Worm (Caenorhabditis elegans) whole organism, L4 larva: ENCODE results near the gene C12D8.21.
A peak's percentile ranks its signal among the peaks of the same experiment; 100 is the strongest.

Experiments used
- F44E2.7 ChIP-seq: fragments of 200-800 bp; sonication (Bioruptor generic); IDR thresholded peaks from 2 replicates; pipeline ENCODE4 v2.1.2; 2022; ENCODE audit warnings: missing genetic modification characterization, missing compliant biosample characterization
- R02D3.7 ChIP-seq: fragments of 150-350 bp; sonication (generic microtip); optimal IDR thresholded peaks from 3 replicates; lab custom pipeline; 2014; ENCODE audit warnings: missing biosample characterization, missing genetic modification characterization
- T26A8.4 ChIP-seq: fragments of 200-800 bp; sonication (Bioruptor generic); IDR thresholded peaks from 2 replicates; pipeline ENCODE4 v1.3.6; 2022; ENCODE audit warnings: missing genetic modification characterization, missing compliant biosample characterization
- Y75B8A.6 ChIP-seq: fragments of 200-800 bp; sonication (Bioruptor generic); IDR thresholded peaks from 2 replicates; pipeline ENCODE4 v1.3.6; 2022; ENCODE audit warnings: missing genetic modification reagents, missing genetic modification characterization, missing compliant biosample characterization
- ZK546.5 ChIP-seq, 2 experiments: sonication (generic microtip); optimal IDR thresholded peaks; 2 replicates each; lab custom pipeline; 2017; ENCODE audit warnings: missing biosample characterization in 2 of 2, missing genetic modification characterization in 2 of 2
- arid-1 ChIP-seq: fragments of 200-800 bp; sonication (Bioruptor generic); conservative IDR thresholded peaks from 2 replicates; pipeline ENCODE4 v1.3.6; 2022; ENCODE audit warnings: missing genetic modification reagents, missing genetic modification characterization, missing compliant biosample characterization
- attf-4 ChIP-seq: sonication (generic microtip); optimal IDR thresholded peaks from 3 replicates; lab custom pipeline; 2017; ENCODE audit warnings: missing biosample characterization, missing genetic modification characterization
- ceh-28 ChIP-seq: fragments of 150-350 bp; optimal IDR thresholded peaks from 2 replicates; lab custom pipeline; 2014; ENCODE audit warnings: missing biosample characterization, missing genetic modification reagents, missing genetic modification characterization
- ceh-82 ChIP-seq: sonication (generic microtip); optimal IDR thresholded peaks from 2 replicates; lab custom pipeline; 2017; ENCODE audit warnings: missing biosample characterization, missing genetic modification characterization
- ces-1 ChIP-seq: fragments of 150-350 bp; sonication (generic microtip); optimal IDR thresholded peaks from 4 replicates; lab custom pipeline; 2014; ENCODE audit warnings: missing biosample characterization, missing genetic modification reagents, missing genetic modification characterization
- ctbp-1 ChIP-seq: fragments of 200-800 bp; sonication (Bioruptor generic); IDR thresholded peaks from 2 replicates; pipeline ENCODE4 v1.3.6; 2022; ENCODE audit warnings: missing genetic modification reagents, missing genetic modification characterization, missing compliant biosample characterization
- daf-12 ChIP-seq: fragments of 150-350 bp; optimal IDR thresholded peaks from 2 replicates; lab custom pipeline; 2014; ENCODE audit warnings: missing biosample characterization, missing genetic modification reagents, missing genetic modification characterization
- dmd-8 ChIP-seq: fragments of 200-800 bp; sonication (Bioruptor generic); IDR thresholded peaks from 2 replicates; pipeline ENCODE4 v1.3.6; 2022; ENCODE audit warnings: missing genetic modification characterization, missing compliant biosample characterization
- duxl-1 ChIP-seq: sonication (generic microtip); optimal IDR thresholded peaks from 2 replicates; lab custom pipeline; 2016; ENCODE audit warnings: mild to moderate bottlenecking, missing genetic modification characterization, moderate library complexity, missing compliant biosample characterization; ENCODE audit not compliant: poor library complexity
- dve-1 ChIP-seq: sonication (generic microtip); optimal IDR thresholded peaks from 2 replicates; lab custom pipeline; 2017; ENCODE audit warnings: antibody characterized with exemption, mild to moderate bottlenecking, missing genetic modification characterization, missing compliant biosample characterization; ENCODE audit not compliant: insufficient read depth
- hlh-30 ChIP-seq: sonication (generic microtip); optimal IDR thresholded peaks from 2 replicates; lab custom pipeline; 2017; ENCODE audit warnings: antibody characterized with exemption, mild to moderate bottlenecking, missing genetic modification characterization, missing compliant biosample characterization; ENCODE audit not compliant: insufficient read depth
- hmg-1.1 ChIP-seq: fragments of 200-800 bp; sonication (Bioruptor generic); IDR thresholded peaks from 2 replicates; pipeline ENCODE4 v1.3.6; 2022; ENCODE audit warnings: missing genetic modification reagents, missing genetic modification characterization, missing compliant biosample characterization
- lin-13 ChIP-seq: fragments of 150-350 bp; optimal IDR thresholded peaks from 2 replicates; lab custom pipeline; 2014; ENCODE audit warnings: missing biosample characterization, missing genetic modification reagents, missing genetic modification characterization
- lin-15B ChIP-seq: fragments of 150-350 bp; sonication (generic microtip); optimal IDR thresholded peaks from 3 replicates; lab custom pipeline; 2014; ENCODE audit warnings: missing biosample characterization, missing genetic modification characterization
- lin-39 ChIP-seq: fragments of 150-350 bp; optimal IDR thresholded peaks from 2 replicates; lab custom pipeline; 2014; ENCODE audit warnings: missing biosample characterization, missing genetic modification reagents, missing genetic modification characterization
- madf-5 ChIP-seq, 2 experiments: fragments of 200-800 bp; sonication (Bioruptor generic); IDR thresholded peaks; 2 replicates each; pipeline ENCODE4 v1.3.6; 2022; ENCODE audit warnings: missing compliant biosample characterization in 2 of 2, missing genetic modification characterization in 2 of 2
- mep-1 ChIP-seq: fragments of 150-350 bp; sonication (generic microtip); optimal IDR thresholded peaks from 3 replicates; lab custom pipeline; 2014; ENCODE audit warnings: missing biosample characterization, missing genetic modification characterization
- nhr-10 ChIP-seq: fragments of 150-350 bp; optimal IDR thresholded peaks from 2 replicates; lab custom pipeline; 2014; ENCODE audit warnings: missing biosample characterization, missing genetic modification characterization
- nhr-11 ChIP-seq: fragments of 150-350 bp; optimal IDR thresholded peaks from 2 replicates; lab custom pipeline; 2014; ENCODE audit warnings: missing biosample characterization, missing genetic modification characterization
- nhr-111 ChIP-seq: fragments of 200-800 bp; sonication (Bioruptor generic); optimal IDR thresholded peaks from 2 replicates; lab custom pipeline; 2018; ENCODE audit warnings: mild to moderate bottlenecking, missing genetic modification characterization, missing compliant biosample characterization
- nhr-237 ChIP-seq: sonication (generic microtip); optimal IDR thresholded peaks from 2 replicates; lab custom pipeline; 2017; ENCODE audit warnings: missing biosample characterization, missing genetic modification characterization
- nhr-41 ChIP-seq: fragments of 200-800 bp; sonication (Bioruptor generic); IDR thresholded peaks from 2 replicates; pipeline ENCODE4 v1.3.6; 2022; ENCODE audit warnings: missing genetic modification reagents, missing genetic modification characterization, missing compliant biosample characterization
- nhr-6 ChIP-seq: fragments of 150-350 bp; optimal IDR thresholded peaks from 2 replicates; lab custom pipeline; 2014; ENCODE audit warnings: missing biosample characterization, missing genetic modification characterization
- pqm-1 ChIP-seq: sonication (generic microtip); optimal IDR thresholded peaks from 2 replicates; lab custom pipeline; 2017; ENCODE audit warnings: missing biosample characterization, missing genetic modification characterization
- saeg-2 ChIP-seq: fragments of 200-800 bp; sonication (Bioruptor generic); IDR thresholded peaks from 2 replicates; pipeline ENCODE4 v1.3.6; 2022; ENCODE audit warnings: missing genetic modification reagents, missing genetic modification characterization, missing compliant biosample characterization
- skn-1 ChIP-seq: fragments of 150-350 bp; optimal IDR thresholded peaks from 2 replicates; lab custom pipeline; 2014; ENCODE audit warnings: missing biosample characterization, missing genetic modification characterization
- snpc-1.2 ChIP-seq: fragments of 200-800 bp; sonication (Bioruptor generic); IDR thresholded peaks from 2 replicates; pipeline ENCODE4 v1.3.6; 2022; ENCODE audit warnings: missing genetic modification reagents, missing genetic modification characterization, missing compliant biosample characterization
- vab-7 ChIP-seq: fragments of 200-800 bp; sonication (Bioruptor generic); IDR thresholded peaks from 2 replicates; pipeline ENCODE4 v1.3.6; 2022; ENCODE audit warnings: missing genetic modification reagents, missing genetic modification characterization, missing compliant biosample characterization
- ztf-11 ChIP-seq: fragments of 150-350 bp; optimal IDR thresholded peaks from 2 replicates; lab custom pipeline; 2014; ENCODE audit warnings: missing biosample characterization, missing genetic modification characterization

Gene C12D8.21

DNA sequence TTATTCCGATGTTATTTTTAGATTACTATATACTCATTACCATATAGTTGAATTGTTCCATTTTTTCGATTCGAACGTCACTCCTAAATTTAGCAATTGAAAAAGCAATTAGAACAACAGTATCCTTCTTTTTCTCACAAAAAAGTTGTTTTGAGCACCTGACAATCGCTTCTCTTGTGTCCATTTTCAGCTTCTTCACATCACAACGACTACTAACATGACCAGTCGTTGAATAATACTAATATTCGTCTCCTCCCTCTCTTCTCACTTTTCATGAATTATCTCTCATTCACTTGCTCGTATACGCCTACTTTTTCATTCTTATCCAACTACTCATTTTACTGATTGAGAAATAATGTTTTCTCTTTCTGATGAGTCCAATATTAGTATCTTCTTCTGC is 24.3 kb downstream of the C12D8.21 start, which contains the start of gene ZK856.14:
ZK856.14 (plus strand) TSS at position 301 of the 400 bp plus-strand sequence.
- no peak for TF ChIP-seq lin-13
- no peak for TF ChIP-seq skn-1 (tag; lab: Kevin White, UChicago)
- TF ChIP-seq nhr-11 (tag; lab: Kevin White, UChicago), result no peak
- TF ChIP-seq nhr-237 (tag; lab: Kevin White, UChicago), result no peak
- TF ChIP-seq nhr-111 (GFP tag; lab: Kevin White, UChicago), result no peak
- no peak for TF ChIP-seq nhr-6 (tag; lab: Kevin White, UChicago)
- TF ChIP-seq mep-1 (tag; lab: Kevin White, UChicago), result no peak
- no peak for TF ChIP-seq dmd-8 (GFP tag; lab: Robert Waterston, UW)
- no peak for TF ChIP-seq nhr-10 (tag; lab: Kevin White, UChicago)
- TF ChIP-seq madf-5 (GFP tag; IDR thresholded peaks at IDR 0.05; lab: Robert Waterston, UW), result no peak
- TF ChIP-seq daf-12 (tag; lab: Kevin White, UChicago), result no peak
- no peak for TF ChIP-seq lin-39
- no peak for TF ChIP-seq R02D3.7 (tag; lab: Kevin White, UChicago)
- TF ChIP-seq duxl-1 (tag; lab: Kevin White, UChicago), result no peak
- no peak for TF ChIP-seq ctbp-1 (GFP tag; lab: Robert Waterston, UW)
- no peak for TF ChIP-seq saeg-2 (GFP tag; lab: Robert Waterston, UW)
- TF ChIP-seq dve-1 (tag; lab: Kevin White, UChicago), result no peak
- no peak for TF ChIP-seq vab-7 (GFP tag; lab: Robert Waterston, UW)

- no peak for TF ChIP-seq F44E2.7 (GFP tag; lab: Robert Waterston, UW)
Measured at ce11 chrV:10212627-10213026, 28.4 kb downstream of the C12D8.21 start, which contains the start of gene hpo-40. TSS of gene hpo-40 (plus strand) at chrV:10212927.

DNA sequence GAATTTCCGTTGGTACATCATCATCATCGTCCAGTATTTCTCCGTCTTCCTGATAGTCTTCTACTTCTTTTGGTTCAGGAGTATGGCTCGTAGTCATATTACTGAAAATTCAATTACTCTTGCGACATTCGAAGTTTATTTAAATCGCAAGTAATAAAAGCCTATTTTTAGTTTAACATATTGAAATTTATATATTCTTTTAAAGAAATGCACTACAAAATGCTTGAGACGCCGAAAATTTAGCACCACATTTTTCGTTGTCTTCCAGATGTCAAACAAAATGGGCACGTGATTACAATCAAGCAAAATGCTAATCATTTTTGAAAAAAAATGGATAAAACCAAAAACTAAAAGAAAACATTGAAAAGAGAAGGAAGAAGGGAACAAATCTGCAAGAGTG is 29.0 kb downstream of the C12D8.21 start, which contains the start of gene zhit-3:
zhit-3 (minus strand) TSS at position 101 of the 400 bp plus-strand sequence.
- TF ChIP-seq skn-1 (tag; lab: Kevin White, UChicago), result no peak
- TF ChIP-seq nhr-111 (GFP tag; lab: Kevin White, UChicago), result no peak
- no peak for TF ChIP-seq daf-12 (tag; lab: Kevin White, UChicago)
- TF ChIP-seq nhr-41 (GFP tag; lab: Robert Waterston, UW), result no peak
- TF ChIP-seq T26A8.4 (GFP tag; lab: Robert Waterston, UW), result no peak

DNA sequence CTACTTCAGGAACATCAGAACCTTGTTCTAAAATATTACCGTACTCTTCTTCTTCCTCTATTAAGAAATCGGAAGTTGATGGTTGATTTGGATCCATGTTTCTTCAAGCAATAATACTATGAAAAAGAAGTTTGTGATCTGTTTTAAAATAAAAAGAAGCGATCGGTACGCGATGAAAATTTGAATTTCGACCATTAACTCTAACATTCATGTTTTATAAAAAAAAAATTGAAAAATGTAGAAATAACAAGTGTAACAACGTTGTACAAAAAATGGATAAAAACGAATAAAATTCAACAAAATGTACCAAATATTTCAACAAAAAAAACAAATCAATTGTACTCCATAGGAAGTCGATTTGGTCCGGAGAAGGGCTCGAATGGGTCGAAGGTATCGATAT is 30.7 kb downstream of the C12D8.21 start, which contains the start of gene tftc-3:
tftc-3 (minus strand) TSS at position 101 of the 400 bp plus-strand sequence.
- TF ChIP-seq madf-5 (GFP tag; IDR thresholded peaks at IDR 0.05; lab: Robert Waterston, UW), result no peak
- TF ChIP-seq snpc-1.2 (GFP tag; lab: Robert Waterston, UW), result no peak
- no peak for TF ChIP-seq hmg-1.1 (GFP tag; lab: Robert Waterston, UW)
- peak; percentile 35 for TF ChIP-seq duxl-1 (tag; lab: Kevin White, UChicago)
- no peak for TF ChIP-seq dmd-8 (GFP tag; lab: Robert Waterston, UW)
- TF ChIP-seq, all 104 proteins: peak for 1

DNA sequence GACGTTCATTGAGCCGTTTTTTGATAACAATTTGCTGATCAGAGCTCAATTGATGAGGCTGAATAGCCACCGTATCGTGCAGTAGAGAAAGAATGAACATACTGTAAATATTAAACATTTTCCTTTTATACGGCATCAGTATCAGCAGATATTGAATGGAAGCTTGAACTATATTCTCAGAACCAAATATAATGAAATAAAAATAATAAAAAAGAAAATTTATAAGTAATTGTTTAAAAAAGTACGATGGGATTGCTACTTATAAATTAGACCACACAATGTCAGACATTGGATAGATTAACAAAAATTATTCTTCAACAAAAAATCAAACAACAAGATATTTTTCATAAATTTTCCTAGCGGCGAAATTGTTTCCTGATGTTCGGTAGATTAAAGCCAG is 34.5 kb downstream of the C12D8.21 start, which contains the start of gene rpc-25:
rpc-25 (minus strand) TSS at position 101 of the 400 bp plus-strand sequence.
- TF ChIP-seq ceh-82 (tag; lab: Kevin White, UChicago) (no peak), Y75B8A.6 (GFP tag; lab: Robert Waterston, UW) (no peak), ces-1 (GFP tag; lab: Kevin White, UChicago) (no peak), nhr-41 (GFP tag; lab: Robert Waterston, UW) (no peak), pqm-1 (no peak), hmg-1.1 (GFP tag; lab: Robert Waterston, UW) (no peak), ZK546.5 (tag; optimal IDR thresholded peaks at IDR 0.05; lab: Kevin White, UChicago) (no peak), ztf-11 (tag; lab: Kevin White, UChicago) (no peak), hlh-30 (tag; lab: Kevin White, UChicago) (no peak), ceh-28 (no peak), attf-4 (tag; lab: Kevin White, UChicago) (no peak), lin-39 (no peak), lin-15B (tag; lab: Kevin White, UChicago) (no peak), daf-12 (tag; lab: Kevin White, UChicago) (no peak), dmd-8 (GFP tag; lab: Robert Waterston, UW) (no peak), arid-1 (GFP tag; lab: Robert Waterston, UW) (no peak)
- TF ChIP-seq, all 104 proteins: peak for 0
